Worm (Caenorhabditis elegans) whole organism, early embryonic: ENCODE results near the gene ags-3.

ENCODE experiments used
- B0310.2 ChIP-seq: sonication (generic microtip); optimal IDR thresholded peaks from 2 replicates; lab custom pipeline; 2016; ENCODE audit warnings: mild to moderate bottlenecking, missing genetic modification characterization, missing compliant biosample characterization
- F13C5.2 ChIP-seq: sonication (generic microtip); optimal IDR thresholded peaks from 2 replicates; lab custom pipeline; 2017; ENCODE audit warnings: mild to moderate bottlenecking, missing genetic modification characterization, inconsistent platforms, missing compliant biosample characterization
- ama-1 ChIP-seq: fragments of 150-350 bp; optimal IDR thresholded peaks from 2 replicates; lab custom pipeline; 2014
- flt-1 ChIP-seq: fragments of 200-800 bp; sonication (Bioruptor generic); IDR thresholded peaks from 2 replicates; pipeline ENCODE4 v1.3.6; 2022; ENCODE audit warnings: missing genetic modification characterization, missing compliant biosample characterization
- hmbx-1 ChIP-seq: sonication (generic microtip); optimal IDR thresholded peaks from 2 replicates; lab custom pipeline; 2016; ENCODE audit warnings: mild to moderate bottlenecking, missing genetic modification characterization, missing compliant biosample characterization
- pes-1 ChIP-seq: fragments of 200-800 bp; sonication (Bioruptor generic); IDR thresholded peaks from 2 replicates; pipeline ENCODE4 v1.3.6; 2022; ENCODE audit warnings: missing genetic modification reagents, missing genetic modification characterization, missing compliant biosample characterization
- scrt-1 ChIP-seq: fragments of 200-800 bp; sonication (Bioruptor generic); IDR thresholded peaks from 2 replicates; pipeline ENCODE4 v1.3.6; 2022; ENCODE audit warnings: missing genetic modification characterization, missing compliant biosample characterization
- sea-1 ChIP-seq: fragments of 200-800 bp; sonication (Bioruptor generic); conservative IDR thresholded peaks from 2 replicates; pipeline ENCODE4 v1.3.6; 2022; ENCODE audit warnings: missing genetic modification characterization, missing compliant biosample characterization
- tbx-11 ChIP-seq: fragments of 200-800 bp; sonication (Bioruptor generic); IDR thresholded peaks from 2 replicates; pipeline ENCODE4 v1.3.6; 2022; ENCODE audit warnings: missing genetic modification characterization, missing compliant biosample characterization
- tra-4 ChIP-seq: sonication (generic microtip); optimal IDR thresholded peaks from 2 replicates; lab custom pipeline; 2017; ENCODE audit warnings: missing genetic modification characterization, missing compliant biosample characterization

DNA sequence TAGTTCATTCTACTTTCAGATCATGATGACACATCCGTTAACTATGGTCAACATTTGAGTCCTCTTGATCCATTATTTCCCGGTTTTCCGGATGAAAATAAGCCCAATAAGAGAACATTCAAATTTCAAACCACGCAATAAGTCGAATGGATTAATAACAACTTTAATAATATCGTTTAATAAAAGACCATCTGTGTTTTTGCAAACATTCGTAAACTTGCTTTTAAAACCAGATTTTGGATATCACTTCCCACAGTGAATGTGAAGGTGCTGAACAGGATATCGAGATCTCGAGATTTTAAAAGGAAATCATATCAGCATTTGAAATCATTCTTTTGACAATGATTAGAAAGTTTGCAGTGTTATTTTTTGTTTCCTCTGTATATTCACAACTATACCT lies 38.6 kb upstream of the ags-3 start, which contains the start of gene C26B9.7:
- TF ChIP-seq ama-1 (lab: Kevin White, UChicago), result no peak
- TF ChIP-seq sea-1 (GFP tag; lab: Robert Waterston, UW), result no peak
- TF ChIP-seq tra-4, result no peak
- no peak for TF ChIP-seq hmbx-1 (tag; lab: Kevin White, UChicago)
- no peak for TF ChIP-seq pes-1 (GFP tag; lab: Robert Waterston, UW)
- no peak for TF ChIP-seq flt-1 (GFP tag; lab: Robert Waterston, UW)
- no peak for TF ChIP-seq F13C5.2 (tag; lab: Kevin White, UChicago)
- TF ChIP-seq scrt-1, result no peak
- no peak for TF ChIP-seq B0310.2 (tag; lab: Kevin White, UChicago)
- no peak for TF ChIP-seq tbx-11 (GFP tag; lab: Robert Waterston, UW)
